Fruit fly (Drosophila melanogaster): ENCODE results near the gene NSD.

Gene NSD

dm6 chr3R:27925971-27926533, 11.6 kb downstream of the NSD start:
- TF ChIP-seq Side (GFP tag; optimal IDR thresholded peaks at IDR 0.05) (no peak), sna (GFP tag; IDR thresholded peaks at IDR 0.05; ENCODE audit: partially characterized antibody) (no peak), Blimp-1 (GFP tag; optimal IDR thresholded peaks at IDR 0.05) (no peak), exex (tag; optimal IDR thresholded peaks at IDR 0.05) (peak; percentile 24), CG14014 (GFP tag; IDR thresholded peaks at IDR 0.05) (no peak), peb (GFP tag; IDR thresholded peaks at IDR 0.05) (no peak), Hand (GFP tag; optimal IDR thresholded peaks at IDR 0.05) (no peak), CG4730 (GFP tag; IDR thresholded peaks at IDR 0.05) (no peak), CG7786 (GFP tag; optimal IDR thresholded peaks at IDR 0.05) (no peak), Abd-B (GFP tag; optimal IDR thresholded peaks at IDR 0.05) (no peak), Neu2 (GFP tag; optimal IDR thresholded peaks at IDR 0.05; ENCODE audit: borderline replicate concordance) (no peak), grau (tag; optimal IDR thresholded peaks at IDR 0.05) (peak; percentile 41), Tbp (GFP tag; optimal IDR thresholded peaks at IDR 0.05) (no peak), Trl (optimal IDR thresholded peaks at IDR 0.05) (no peak), Trl (GFP tag; optimal IDR thresholded peaks at IDR 0.05) (no peak), HmgD (GFP tag; optimal IDR thresholded peaks at IDR 0.05) (no peak), bigmax (GFP tag; optimal IDR thresholded peaks at IDR 0.05) (no peak), cas (GFP tag; IDR thresholded peaks at IDR 0.05) (no peak), Med (GFP tag) (peak; percentile 72), CG6813 (GFP tag; optimal IDR thresholded peaks at IDR 0.05) (no peak), CG13296 (GFP tag; optimal IDR thresholded peaks at IDR 0.05) (no peak), aop (GFP tag; IDR thresholded peaks at IDR 0.05) (no peak), cg (GFP tag; optimal IDR thresholded peaks at IDR 0.05) (no peak), Fer3 (tag; optimal IDR thresholded peaks at IDR 0.05) (no peak), CG1602 (GFP tag; optimal IDR thresholded peaks at IDR 0.05) (no peak), CG7556 (GFP tag; optimal IDR thresholded peaks at IDR 0.05) (no peak), dpn (GFP tag; optimal IDR thresholded peaks at IDR 0.05) (no peak), Ssrp (tag; optimal IDR thresholded peaks at IDR 0.05) (no peak), CG8478 (optimal IDR thresholded peaks at IDR 0.05) (no peak), CG17361 (GFP tag; IDR thresholded peaks at IDR 0.05) (0 out of 3 replicates have a peak, but pooled peaks have one; percentile 34), CG4854 (GFP tag; optimal IDR thresholded peaks at IDR 0.05) (no peak), Drgx (GFP tag; IDR thresholded peaks at IDR 0.05) (0 out of 2 replicates have a peak, but pooled peaks have one; percentile 6), CoRest (tag; optimal IDR thresholded peaks at IDR 0.05) (peak; percentile 22), dimm (GFP tag; IDR thresholded peaks at IDR 0.05) (no peak), pan (optimal IDR thresholded peaks at IDR 0.05) (no peak), pan (GFP tag; optimal IDR thresholded peaks at IDR 0.05 in 1 of 2, IDR thresholded peaks at IDR 0.05 in 1 of 2) (no peak), gt (GFP tag; IDR thresholded peaks at IDR 0.05) (no peak), CG17829 (tag; optimal IDR thresholded peaks at IDR 0.05) (no peak), nmo (GFP tag; optimal IDR thresholded peaks at IDR 0.05) (peak; percentile 6), Aef1 (GFP tag; IDR thresholded peaks at IDR 0.05) (no peak), CG11723 (GFP tag; optimal IDR thresholded peaks at IDR 0.05) (no peak), sens (GFP tag) (peak; percentile 71), Dfd (GFP tag; optimal IDR thresholded peaks at IDR 0.05) (no peak), sob (GFP tag; IDR thresholded peaks at IDR 0.05) (no peak), CG11093 (GFP tag; IDR thresholded peaks at IDR 0.05) (no peak), pfk (GFP tag; optimal IDR thresholded peaks at IDR 0.05) (no peak), CG6654 (GFP tag; optimal IDR thresholded peaks at IDR 0.05) (no peak), CG10543 (GFP tag; optimal IDR thresholded peaks at IDR 0.05) (no peak), tio (GFP tag; optimal IDR thresholded peaks at IDR 0.05) (no peak), vnd (GFP tag; IDR thresholded peaks at IDR 0.05; ENCODE audit: partially characterized antibody) (no peak), YL-1 (GFP tag; optimal IDR thresholded peaks at IDR 0.05) (no peak), insv (GFP tag; optimal IDR thresholded peaks at IDR 0.05) (no peak)
